Fruit fly (Drosophila melanogaster) whole organism, wandering third instar larva: ENCODE data around the gene CG15449.

ENCODE experiments used
- Abd-B ChIP-seq: fragments of >200 bp; optimal IDR thresholded peaks from 2 replicates; lab custom pipeline; 2017; ENCODE audit warnings: missing biosample characterization, missing genetic modification characterization
- CG32264 ChIP-seq: fragments of 200-800 bp; sonication (Bioruptor generic); optimal IDR thresholded peaks from 2 replicates; lab custom pipeline; 2016; ENCODE audit warnings: missing biosample characterization, missing genetic modification characterization
- CG9705 ChIP-seq: fragments of 200-800 bp; sonication (Bioruptor generic); optimal IDR thresholded peaks from 2 replicates; lab custom pipeline; 2018; ENCODE audit warnings: missing biosample characterization, mild to moderate bottlenecking, missing genetic modification characterization
- CrebA ChIP-seq: fragments of 200-800 bp; sonication (Bioruptor generic); optimal IDR thresholded peaks from 2 replicates; lab custom pipeline; 2016; ENCODE audit warnings: missing biosample characterization, mild to moderate bottlenecking, missing genetic modification characterization, borderline replicate concordance
- Dfd ChIP-seq: fragments of >200 bp; optimal IDR thresholded peaks from 2 replicates; lab custom pipeline; 2017; ENCODE audit warnings: missing biosample characterization, missing genetic modification characterization
- Dif ChIP-seq: fragments of 200-275, 200-300 bp; sonication (Bioruptor generic); optimal IDR thresholded peaks from 2 replicates; lab custom pipeline; 2018; ENCODE audit warnings: missing biosample characterization, missing genetic modification characterization; ENCODE audit not compliant: partially characterized antibody
- GATAd ChIP-seq: sonication (Bioruptor generic); optimal IDR thresholded peaks from 2 replicates; lab custom pipeline; 2016; ENCODE audit warnings: missing biosample characterization, missing genetic modification characterization
- HLH106 ChIP-seq: fragments of 200-800 bp; optimal IDR thresholded peaks from 3 replicates; lab custom pipeline; 2019; ENCODE audit warnings: missing biosample characterization, mild to moderate bottlenecking, missing genetic modification characterization, moderate library complexity
- Hnf4 ChIP-seq: fragments of 200-800 bp; sonication (Bioruptor generic); optimal IDR thresholded peaks from 2 replicates; lab custom pipeline; 2016; ENCODE audit warnings: missing biosample characterization, mild to moderate bottlenecking, missing genetic modification characterization
- Hr78 ChIP-seq: fragments of >200 bp; optimal IDR thresholded peaks from 2 replicates; lab custom pipeline; 2017; ENCODE audit warnings: missing biosample characterization, missing genetic modification characterization
- Hr83 ChIP-seq: fragments of 200-300 bp; sonication (Bioruptor generic); optimal IDR thresholded peaks from 2 replicates; lab custom pipeline; 2016; ENCODE audit warnings: missing biosample characterization, mild to moderate bottlenecking, missing genetic modification characterization, moderate library complexity; ENCODE audit not compliant: poor library complexity, severe bottlenecking
- Jra ChIP-seq: sonication (Bioruptor generic); optimal IDR thresholded peaks from 2 replicates; lab custom pipeline; 2016; ENCODE audit warnings: missing biosample characterization, missing genetic modification characterization
- Mio ChIP-seq: sonication (Bioruptor generic); optimal IDR thresholded peaks from 2 replicates; lab custom pipeline; 2016; ENCODE audit warnings: missing biosample characterization, missing genetic modification characterization
- Myc ChIP-seq: fragments of >200 bp; optimal IDR thresholded peaks from 2 replicates; lab custom pipeline; 2017
- N ChIP-seq: fragments of >200 bp; optimal IDR thresholded peaks from 2 replicates; lab custom pipeline; 2018; ENCODE audit warnings: missing biosample characterization, missing external identifiers, missing genetic modification characterization
- OdsH ChIP-seq: fragments of 200-800 bp; sonication (Bioruptor generic); optimal IDR thresholded peaks from 2 replicates; lab custom pipeline; 2016; ENCODE audit warnings: missing biosample characterization, mild to moderate bottlenecking, missing genetic modification characterization
- Rel ChIP-seq, 2 experiments: fragments of 200-800 bp; sonication (Bioruptor generic) in 1 of 2; optimal IDR thresholded peaks; 2 replicates in 1 of 2; 3 replicates in 1 of 2; lab custom pipeline; 2016 to 2019; ENCODE audit warnings: mild to moderate bottlenecking in 2 of 2, missing biosample characterization in 2 of 2, missing genetic modification characterization in 2 of 2, moderate library complexity in 1 of 2
- Sp1 ChIP-seq: fragments of 200-800 bp; sonication (Bioruptor generic); optimal IDR thresholded peaks from 3 replicates; lab custom pipeline; 2019; ENCODE audit warnings: missing biosample characterization, mild to moderate bottlenecking, missing genetic modification characterization, moderate library complexity
- Vsx2 ChIP-seq: fragments of 200-300, 225-300 bp; sonication (Bioruptor generic); optimal IDR thresholded peaks from 2 replicates; lab custom pipeline; 2018; ENCODE audit warnings: missing biosample characterization, missing genetic modification characterization; ENCODE audit not compliant: partially characterized antibody
- br ChIP-seq: fragments of 200-800 bp; sonication (Bioruptor generic); optimal IDR thresholded peaks from 2 replicates; lab custom pipeline; 2016; ENCODE audit warnings: missing biosample characterization, missing genetic modification characterization
- brk ChIP-seq: fragments of 200-800 bp; sonication (Bioruptor generic); optimal IDR thresholded peaks from 2 replicates; lab custom pipeline; 2016; ENCODE audit warnings: missing biosample characterization, mild to moderate bottlenecking, missing genetic modification characterization
- dl ChIP-seq, 2 experiments: fragments of 175-275, 200-275 bp in 1 of 2; fragments of 200-275 bp in 1 of 2; sonication (Bioruptor generic); optimal IDR thresholded peaks; lab custom pipeline; 2018; ENCODE audit warnings: mild to moderate bottlenecking in 2 of 2, missing biosample characterization in 2 of 2, missing genetic modification characterization in 2 of 2, moderate library complexity in 2 of 2; ENCODE audit not compliant: partially characterized antibody in 2 of 2, insufficient read depth in 1 of 2
- dmrt93B ChIP-seq: fragments of 200-800 bp; sonication (Bioruptor generic); optimal IDR thresholded peaks from 2 replicates; lab custom pipeline; 2018; ENCODE audit warnings: missing biosample characterization, mild to moderate bottlenecking, missing genetic modification characterization
- dsf ChIP-seq: sonication (Bioruptor generic); optimal IDR thresholded peaks from 2 replicates; lab custom pipeline; 2016; ENCODE audit warnings: missing biosample characterization, missing genetic modification characterization, borderline replicate concordance
- ey ChIP-seq: fragments of 200-800 bp; sonication (Bioruptor generic); optimal IDR thresholded peaks from 2 replicates; lab custom pipeline; 2016; ENCODE audit warnings: missing biosample characterization, missing genetic modification characterization
- foxo ChIP-seq, 2 experiments: fragments of 200-800 bp; sonication (Bioruptor generic); optimal IDR thresholded peaks; 2 replicates in 1 of 2; 3 replicates in 1 of 2; lab custom pipeline; 2016 to 2017; ENCODE audit warnings: missing biosample characterization in 2 of 2, missing genetic modification characterization in 2 of 2
- fru ChIP-seq: fragments of 200-800 bp; sonication (Bioruptor generic); optimal IDR thresholded peaks from 3 replicates; lab custom pipeline; 2016; ENCODE audit warnings: missing biosample characterization, mild to moderate bottlenecking, missing genetic modification characterization
- h ChIP-seq: fragments of 200-800 bp; sonication (Bioruptor generic); optimal IDR thresholded peaks from 3 replicates; lab custom pipeline; 2016; ENCODE audit warnings: missing biosample characterization, mild to moderate bottlenecking, missing genetic modification characterization
- jim ChIP-seq: fragments of 175-275, 200-325 bp; sonication (Bioruptor generic); optimal IDR thresholded peaks from 2 replicates; lab custom pipeline; 2016; ENCODE audit warnings: missing biosample characterization, mild to moderate bottlenecking, missing genetic modification characterization
- lola ChIP-seq: fragments of >200 bp; optimal IDR thresholded peaks from 2 replicates; lab custom pipeline; 2017; ENCODE audit warnings: missing biosample characterization, missing genetic modification characterization
- pan ChIP-seq: fragments of >200 bp; optimal IDR thresholded peaks from 2 replicates; lab custom pipeline; 2017
- psq ChIP-seq: fragments of 200-800 bp; sonication (Bioruptor generic); optimal IDR thresholded peaks from 3 replicates; lab custom pipeline; 2017; ENCODE audit warnings: missing biosample characterization, mild to moderate bottlenecking, missing genetic modification characterization, moderate library complexity
- rgr ChIP-seq: fragments of 200-800 bp; sonication (Bioruptor generic); optimal IDR thresholded peaks from 3 replicates; lab custom pipeline; 2016; ENCODE audit warnings: missing biosample characterization, mild to moderate bottlenecking, missing genetic modification characterization
- sage ChIP-seq: fragments of 200-800 bp; sonication (Bioruptor generic); optimal IDR thresholded peaks from 2 replicates; lab custom pipeline; 2016; ENCODE audit warnings: missing biosample characterization, mild to moderate bottlenecking, missing genetic modification characterization
- sv ChIP-seq: fragments of 200-800 bp; sonication (Bioruptor generic); optimal IDR thresholded peaks from 3 replicates; lab custom pipeline; 2016; ENCODE audit warnings: missing biosample characterization, missing genetic modification characterization
- tai ChIP-seq: sonication (Bioruptor generic); optimal IDR thresholded peaks from 2 replicates; lab custom pipeline; 2016; ENCODE audit warnings: missing biosample characterization, missing genetic modification characterization
- usp ChIP-seq: fragments of >200 bp; optimal IDR thresholded peaks from 2 replicates; lab custom pipeline; 2017; ENCODE audit warnings: missing biosample characterization, missing genetic modification characterization
- woc ChIP-seq: sonication (Bioruptor generic); optimal IDR thresholded peaks from 2 replicates; lab custom pipeline; 2016; ENCODE audit warnings: missing biosample characterization, mild to moderate bottlenecking, missing genetic modification characterization

The CG15449 gene

dm6 chrX:21053099-21053715, 12.8 kb upstream of the CG15449 start:
- TF ChIP-seq CG9705 (GFP tag; lab: Kevin White, UChicago) = peak; percentile 83
- TF ChIP-seq sage = no peak
- TF ChIP-seq OdsH (GFP tag; lab: Kevin White, UChicago) = peak; percentile 36
- no peak for TF ChIP-seq Abd-B
- TF ChIP-seq dl (GFP tag; optimal IDR thresholded peaks at IDR 0.05; lab: Kevin White, UChicago; ENCODE audit: insufficient read depth in 1 of 2, partially characterized antibody in 2 of 2) = no peak
- TF ChIP-seq tai (GFP tag; lab: Kevin White, UChicago) = no peak
- TF ChIP-seq foxo (GFP tag; optimal IDR thresholded peaks at IDR 0.05; lab: Kevin White, UChicago) = peak in 1 of 2 experiments; percentile 76
- peak; percentile 71 for TF ChIP-seq Hnf4 (GFP tag; lab: Kevin White, UChicago)
- TF ChIP-seq Mio = peak; percentile 38
- TF ChIP-seq Hr78 (GFP tag; lab: Kevin White, UChicago) = no peak
- no peak for TF ChIP-seq Vsx2
- peak; percentile 80 for TF ChIP-seq sv (GFP tag; lab: Kevin White, UChicago)
- TF ChIP-seq Jra = peak; percentile 56
- TF ChIP-seq woc = peak; percentile 45
- peak; percentile 83 for TF ChIP-seq rgr
- TF ChIP-seq CG32264 = no peak
- TF ChIP-seq br (GFP tag; lab: Kevin White, UChicago) = peak; percentile 71
- TF ChIP-seq Sp1 (GFP tag; lab: Kevin White, UChicago) = peak; percentile 83
- no peak for TF ChIP-seq lola
- no peak for TF ChIP-seq dsf
- peak; percentile 30 for TF ChIP-seq Myc (lab: Kevin White, UChicago)
- TF ChIP-seq ey = peak; percentile 43
- no peak for TF ChIP-seq CrebA (GFP tag; lab: Kevin White, UChicago)
- TF ChIP-seq GATAd (GFP tag; lab: Kevin White, UChicago) = no peak
- TF ChIP-seq usp (GFP tag; lab: Kevin White, UChicago) = no peak
- no peak for TF ChIP-seq jim (GFP tag; lab: Kevin White, UChicago)
- no peak for TF ChIP-seq Rel (GFP tag; optimal IDR thresholded peaks at IDR 0.05; lab: Kevin White, UChicago)
- TF ChIP-seq Rel (tag; optimal IDR thresholded peaks at IDR 0.05; lab: Kevin White, UChicago) = peak; percentile 52
- TF ChIP-seq h (GFP tag; lab: Kevin White, UChicago) = peak; percentile 76
- TF ChIP-seq dmrt93B = peak; percentile 76
- TF ChIP-seq pan (lab: Kevin White, UChicago) = no peak
- no peak for TF ChIP-seq N (GFP tag; lab: Kevin White, UChicago)
- TF ChIP-seq Dif (GFP tag; lab: Kevin White, UChicago) = no peak
- no peak for TF ChIP-seq brk (GFP tag; lab: Kevin White, UChicago)
- TF ChIP-seq Hr83 (GFP tag; lab: Kevin White, UChicago) = peak; percentile 84
- peak; percentile 65 for TF ChIP-seq fru (GFP tag; lab: Kevin White, UChicago)
- TF ChIP-seq psq (GFP tag; lab: Kevin White, UChicago) = peak; percentile 28
- peak; percentile 71 for TF ChIP-seq HLH106
- TF ChIP-seq Dfd (GFP tag; lab: Kevin White, UChicago) = no peak
- TF ChIP-seq, all 38 proteins: peak for 20

- no peak for TF ChIP-seq h (GFP tag; lab: Kevin White, UChicago)
- TF ChIP-seq dl (GFP tag; optimal IDR thresholded peaks at IDR 0.05; lab: Kevin White, UChicago; ENCODE audit: insufficient read depth in 1 of 2, partially characterized antibody in 2 of 2) = no peak
- no peak for TF ChIP-seq dmrt93B
- TF ChIP-seq tai (GFP tag; lab: Kevin White, UChicago) = no peak
- TF ChIP-seq Rel (GFP tag; optimal IDR thresholded peaks at IDR 0.05; lab: Kevin White, UChicago) = no peak
- no peak for TF ChIP-seq Rel (tag; optimal IDR thresholded peaks at IDR 0.05; lab: Kevin White, UChicago)
- no peak for TF ChIP-seq GATAd (GFP tag; lab: Kevin White, UChicago)
- no peak for TF ChIP-seq OdsH (GFP tag; lab: Kevin White, UChicago)
- no peak for TF ChIP-seq Vsx2
- TF ChIP-seq jim (GFP tag; lab: Kevin White, UChicago) = no peak
These were observed 7.3 kb upstream of the CG15449 start for dm6 chrX:21047717-21048116.
